Fruit fly (Drosophila melanogaster) Kc167 (cell line): ENCODE results near the gene SP1173.

Experiments
- Myc ChIP-seq: fragments of >200 bp; optimal IDR thresholded peaks from 2 replicates; lab custom pipeline; 2017; ENCODE audit warnings: missing external identifiers
- Sin3A ChIP-seq: fragments of >200 bp; optimal IDR thresholded peaks from 2 replicates; lab custom pipeline; 2018; ENCODE audit warnings: missing external identifiers
- h ChIP-seq: fragments of >200 bp; optimal IDR thresholded peaks from 3 replicates; lab custom pipeline; 2018; ENCODE audit warnings: missing external identifiers
- insv ChIP-seq: fragments of >200 bp; optimal IDR thresholded peaks from 3 replicates; lab custom pipeline; 2018; ENCODE audit warnings: missing external identifiers
- psq ChIP-seq: fragments of >200 bp; optimal IDR thresholded peaks from 2 replicates; lab custom pipeline; 2017; ENCODE audit warnings: missing external identifiers
- ttk ChIP-seq: sonication (Bioruptor generic); optimal IDR thresholded peaks from 2 replicates; lab custom pipeline; 2017; ENCODE audit warnings: missing external identifiers

SP1173 gene

dm6 chr3L:6708995-6709606, 5.8 kb upstream of the SP1173 start:
- TF ChIP-seq Myc (lab: Kevin White, UChicago) (no peak), ttk (lab: Kevin White, UChicago) (no peak)

DNA sequence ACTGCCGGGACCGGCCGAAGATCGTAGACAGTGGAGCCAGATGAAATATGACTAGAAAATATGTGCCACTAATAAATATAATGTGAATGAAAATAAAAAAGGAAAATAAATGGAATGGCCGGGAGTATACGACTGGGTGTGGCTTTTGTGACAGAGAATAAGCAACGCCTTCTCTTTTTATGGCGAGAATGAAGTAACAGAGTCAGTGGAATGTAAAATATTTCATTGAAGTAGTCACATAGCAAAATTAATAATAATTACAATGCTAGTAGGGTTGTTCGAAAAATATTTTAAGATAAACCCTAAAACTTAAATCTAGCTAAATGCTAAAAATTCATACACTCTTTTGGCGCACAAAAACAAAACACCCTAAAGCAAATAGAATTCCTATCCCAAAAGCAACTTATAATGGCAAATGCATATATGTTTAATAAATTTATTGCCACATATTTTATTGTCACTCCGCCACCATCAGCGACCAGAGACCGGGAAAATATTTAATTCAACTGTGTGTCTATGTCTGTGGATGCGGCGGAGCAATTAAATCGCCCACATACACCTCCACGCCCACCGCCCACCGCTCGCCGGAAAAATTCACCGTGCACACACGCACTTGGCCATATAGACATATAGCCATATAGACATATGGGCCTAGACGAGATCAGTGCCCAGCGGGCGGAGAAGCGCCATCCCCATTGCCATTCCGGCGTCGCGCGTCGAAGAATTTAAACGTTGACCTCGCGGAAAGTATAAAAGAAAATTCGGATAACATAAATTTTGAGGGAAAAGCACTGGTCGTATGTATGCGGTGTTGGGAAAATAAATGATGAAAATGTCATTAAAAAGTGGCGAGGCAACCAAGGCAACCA, 3.6 kb upstream of the SP1173 start:
- TF ChIP-seq Myc (lab: Kevin White, UChicago) = no peak
- no peak for TF ChIP-seq psq (lab: Kevin White, UChicago)
- no peak for TF ChIP-seq Sin3A (lab: Kevin White, UChicago)
- TF ChIP-seq insv (lab: Kevin White, UChicago) = no peak
- TF ChIP-seq h = no peak
- TF ChIP-seq ttk (lab: Kevin White, UChicago) = no peak

- TF ChIP-seq Sin3A (lab: Kevin White, UChicago) (no peak), h (no peak), insv (lab: Kevin White, UChicago) (no peak), psq (lab: Kevin White, UChicago) (no peak), ttk (lab: Kevin White, UChicago) (no peak), Myc (lab: Kevin White, UChicago) (no peak)
These were observed 2.5 kb upstream of the SP1173 start for dm6 chr3L:6705865-6706264.

dm6 chr3L:6704468-6705056, 1.2 kb upstream of the SP1173 start, which contains the start of gene CG8519:
Gene CG8519, plus strand, starts transcription at chr3L:6704860.
- no peak for TF ChIP-seq Sin3A (lab: Kevin White, UChicago)
- TF ChIP-seq insv (lab: Kevin White, UChicago) = no peak
- no peak for TF ChIP-seq ttk (lab: Kevin White, UChicago)
- TF ChIP-seq h = no peak
- TF ChIP-seq Myc (lab: Kevin White, UChicago) = no peak
- TF ChIP-seq psq (lab: Kevin White, UChicago) = no peak

DNA sequence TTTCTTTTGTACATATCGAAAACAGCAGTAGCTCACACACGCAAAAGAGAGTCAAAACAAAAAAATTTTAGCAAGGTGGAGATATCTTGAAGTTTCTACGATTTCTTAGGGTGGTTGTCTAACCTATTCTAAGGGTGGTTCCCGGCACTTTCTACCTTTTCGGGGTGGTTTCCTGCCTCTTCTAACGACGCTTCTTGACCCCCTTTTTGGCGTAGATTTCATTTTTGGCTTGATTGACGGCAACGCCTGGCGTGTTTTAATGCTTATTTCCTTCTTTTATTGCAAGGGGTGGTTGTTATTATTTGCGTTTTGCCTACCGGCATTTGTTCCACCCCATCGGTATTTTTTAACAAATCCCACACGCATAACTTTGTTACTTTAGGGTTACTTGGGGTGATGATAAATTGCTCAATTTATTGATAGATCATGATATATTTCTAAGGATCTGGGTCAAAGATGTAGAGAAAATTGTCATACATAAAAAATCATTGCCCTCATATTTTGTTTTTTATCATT, 2.3 kb downstream of the SP1173 start:
- TF ChIP-seq insv (lab: Kevin White, UChicago) = no peak
- TF ChIP-seq Sin3A (lab: Kevin White, UChicago) = no peak
- no peak for TF ChIP-seq h
- no peak for TF ChIP-seq Myc (lab: Kevin White, UChicago)
- TF ChIP-seq psq (lab: Kevin White, UChicago) = no peak
- TF ChIP-seq ttk (lab: Kevin White, UChicago) = no peak

DNA sequence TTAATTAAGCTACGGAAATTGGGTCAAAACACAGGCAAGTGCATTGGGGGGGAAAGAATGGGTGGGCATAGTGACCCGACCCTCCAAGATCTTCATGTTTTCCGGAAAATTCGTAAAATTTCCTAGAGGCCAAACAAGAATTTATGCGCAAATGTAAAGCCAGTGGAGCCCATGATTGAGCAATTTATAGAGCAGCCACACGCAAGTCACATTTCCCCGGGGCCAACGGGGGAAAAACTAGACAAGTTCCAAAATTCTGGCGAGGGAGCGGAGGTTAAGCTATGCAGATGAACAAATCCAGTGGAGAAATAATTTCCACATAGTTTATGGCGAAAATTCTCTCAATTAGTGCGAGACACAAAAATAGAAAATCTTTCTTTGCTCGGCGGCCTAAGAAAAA, 6.0 kb downstream of the SP1173 start:
- TF ChIP-seq psq (lab: Kevin White, UChicago) (no peak), Sin3A (lab: Kevin White, UChicago) (no peak)

- TF ChIP-seq Sin3A (lab: Kevin White, UChicago) (no peak), insv (lab: Kevin White, UChicago) (no peak), ttk (lab: Kevin White, UChicago) (no peak), h (no peak), Myc (lab: Kevin White, UChicago) (no peak), psq (lab: Kevin White, UChicago) (no peak)
These were observed 9.1 kb downstream of the SP1173 start for dm6 chr3L:6694181-6694580.

DNA sequence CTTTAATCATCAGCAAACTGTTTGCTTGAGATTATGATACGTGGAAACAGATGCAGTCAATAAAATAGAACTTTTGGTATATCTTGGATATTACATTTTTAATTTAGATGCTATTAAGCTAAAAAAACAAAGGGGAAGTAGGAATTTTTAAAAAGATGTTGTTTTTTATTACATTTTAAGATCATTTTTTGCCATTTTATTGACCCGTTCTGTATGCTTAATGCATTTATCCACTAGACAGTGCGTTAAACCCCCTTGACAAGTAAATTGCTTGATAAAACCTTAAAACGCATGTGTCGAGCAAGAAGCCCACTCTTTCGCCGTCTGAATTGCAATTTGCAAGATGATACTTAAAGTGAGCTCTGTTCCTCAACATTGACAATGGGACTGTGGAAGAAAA, 10.1 kb downstream of the SP1173 start:
- TF ChIP-seq ttk (lab: Kevin White, UChicago) = no peak
- TF ChIP-seq Sin3A (lab: Kevin White, UChicago) = no peak
- TF ChIP-seq insv (lab: Kevin White, UChicago) = no peak
- TF ChIP-seq Myc (lab: Kevin White, UChicago) = no peak
- TF ChIP-seq h = no peak
- TF ChIP-seq psq (lab: Kevin White, UChicago) = no peak

- TF ChIP-seq psq (lab: Kevin White, UChicago) (no peak), h (no peak), Myc (lab: Kevin White, UChicago) (no peak), insv (lab: Kevin White, UChicago) (no peak)
These were observed 14.4 kb downstream of the SP1173 start for dm6 chr3L:6688920-6689319.

DNA sequence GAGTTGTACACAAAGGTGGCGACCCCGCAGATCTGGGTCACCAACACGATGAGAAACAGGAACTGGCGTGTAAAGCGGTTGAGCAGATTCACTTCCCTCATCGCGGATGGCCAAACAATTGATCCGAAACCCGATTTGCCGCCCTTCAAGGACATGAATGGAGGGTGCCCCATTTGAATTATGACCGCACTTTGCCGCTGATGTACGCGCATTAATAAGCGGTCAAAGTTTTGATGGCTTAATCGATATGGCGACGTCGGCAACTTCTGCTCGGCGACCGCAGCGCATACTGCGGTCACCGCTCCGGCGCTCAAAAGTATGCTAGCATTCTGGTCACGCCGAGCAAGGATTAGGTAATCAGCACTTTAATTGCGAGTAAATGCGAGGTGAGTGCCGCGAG, 35.6 kb downstream of the SP1173 start, which contains the start of gene Grl65a:
TSS of gene Grl65a (minus strand) at position 101 of the 400 bp plus-strand sequence.
- no peak for TF ChIP-seq psq (lab: Kevin White, UChicago)
- no peak for TF ChIP-seq h
- TF ChIP-seq Sin3A (lab: Kevin White, UChicago) = no peak
- no peak for TF ChIP-seq Myc (lab: Kevin White, UChicago)
- TF ChIP-seq insv (lab: Kevin White, UChicago) = no peak
- no peak for TF ChIP-seq ttk (lab: Kevin White, UChicago)

dm6 chr3L:6665541-6665940, 37.8 kb downstream of the SP1173 start, which contains the start of gene eIF4E4:
Gene eIF4E4, minus strand, starts transcription at chr3L:6665641.
- TF ChIP-seq ttk (lab: Kevin White, UChicago) (no peak), insv (lab: Kevin White, UChicago) (no peak), Myc (lab: Kevin White, UChicago) (no peak), Sin3A (lab: Kevin White, UChicago) (no peak), psq (lab: Kevin White, UChicago) (no peak), h (no peak)
